Fruit fly (Drosophila melanogaster) whole organism, embryonic: ENCODE measurements around the gene Sse.

Experiments used
- Abd-B ChIP-seq: fragments of 200-800 bp; sonication (Bioruptor generic); optimal IDR thresholded peaks from 2 replicates; lab custom pipeline; 2018; ENCODE audit warnings: missing biosample characterization, mild to moderate bottlenecking, missing genetic modification characterization, moderate library complexity
- CG10321 ChIP-seq: fragments of 200-800 bp; sonication (Bioruptor generic); IDR thresholded peaks from 2 replicates; pipeline ENCODE4 v1.3.6; 2022; ENCODE audit warnings: missing biosample characterization, missing genetic modification characterization
- CG18619 ChIP-seq: fragments of 200-800 bp; sonication (Bioruptor generic); optimal IDR thresholded peaks from 3 replicates; lab custom pipeline; 2017; ENCODE audit warnings: missing biosample characterization, mild to moderate bottlenecking, missing genetic modification characterization
- CG5953 ChIP-seq: fragments of 200-800 bp; sonication (Bioruptor generic); IDR thresholded peaks from 2 replicates; pipeline ENCODE4 v1.3.6; 2022; ENCODE audit warnings: missing biosample characterization, missing genetic modification characterization
- CG6854 ChIP-seq: fragments of 200-800 bp; sonication (Bioruptor generic); optimal IDR thresholded peaks from 3 replicates; lab custom pipeline; 2017; ENCODE audit warnings: missing biosample characterization, mild to moderate bottlenecking, missing genetic modification characterization
- rib ChIP-seq: fragments of 200-800 bp; sonication (Bioruptor generic); IDR thresholded peaks from 2 replicates; pipeline ENCODE4 v1.3.6; 2022; ENCODE audit warnings: missing biosample characterization, missing genetic modification characterization
- unpg ChIP-seq: fragments of 200-800 bp; sonication (Bioruptor generic); optimal IDR thresholded peaks from 3 replicates; lab custom pipeline; 2018; ENCODE audit warnings: missing biosample characterization, mild to moderate bottlenecking, missing genetic modification characterization, moderate library complexity

dm6 chr3L:5654403-5654883 lies 7.6 kb downstream of the Sse start, which contains the start of gene lin-28:
- TF ChIP-seq unpg (no peak), CG18619 (GFP tag; lab: Kevin White, UChicago) (no peak), Abd-B (GFP tag; lab: Kevin White, UChicago) (no peak), rib (no peak), CG5953 (GFP tag; lab: Robert Waterston, UW) (no peak), CG10321 (GFP tag; lab: Robert Waterston, UW) (no peak), CG6854 (GFP tag; lab: Kevin White, UChicago) (peak; percentile 14)
